Worm (Caenorhabditis elegans) whole organism, L4 larva: ENCODE measurements around the gene mxl-3.

Experiments
- daf-19 ChIP-seq: fragments of 200-800 bp; sonication (Bioruptor generic); conservative IDR thresholded peaks from 2 replicates; pipeline ENCODE4 v1.3.6; 2022; ENCODE audit warnings: missing genetic modification characterization, missing compliant biosample characterization
- fos-1 ChIP-seq: fragments of 150-350 bp; optimal IDR thresholded peaks from 2 replicates; lab custom pipeline; 2014; ENCODE audit warnings: missing biosample characterization, missing genetic modification characterization
- nhr-237 ChIP-seq: sonication (generic microtip); optimal IDR thresholded peaks from 2 replicates; lab custom pipeline; 2017; ENCODE audit warnings: missing biosample characterization, missing genetic modification characterization
- nhr-28 ChIP-seq: fragments of 150-350 bp; optimal IDR thresholded peaks from 2 replicates; lab custom pipeline; 2014; ENCODE audit warnings: missing biosample characterization, missing genetic modification characterization
- snpc-4 ChIP-seq: fragments of 150-350 bp; optimal IDR thresholded peaks from 2 replicates; lab custom pipeline; 2014; ENCODE audit warnings: missing biosample characterization, missing genetic modification characterization
- zfp-3 ChIP-seq: fragments of 200-800 bp; sonication (Bioruptor generic); conservative IDR thresholded peaks from 2 replicates; pipeline ENCODE4 v1.3.6; 2022; ENCODE audit warnings: missing genetic modification reagents, missing genetic modification characterization, missing compliant biosample characterization
- ztf-11 ChIP-seq: fragments of 150-350 bp; optimal IDR thresholded peaks from 2 replicates; lab custom pipeline; 2014; ENCODE audit warnings: missing biosample characterization, missing genetic modification characterization

- TF ChIP-seq fos-1 (no peak), daf-19 (no peak), zfp-3 (no peak), nhr-237 (tag; lab: Kevin White, UChicago) (no peak), nhr-28 (tag; lab: Kevin White, UChicago) (no peak), ztf-11 (tag; lab: Kevin White, UChicago) (no peak), snpc-4 (no peak)
These were observed 32.3 kb downstream of the mxl-3 start for ce11 chrX:13318316-13318715.
